Fruit fly (Drosophila melanogaster) whole organism, prepupa: ENCODE results near the gene CG12535.

ENCODE experiments used
- CG7368 ChIP-seq: fragments of 200-800 bp; sonication (Bioruptor generic); optimal IDR thresholded peaks from 3 replicates; lab custom pipeline; 2016; ENCODE audit warnings: missing biosample characterization, missing genetic modification characterization
- Eip93F ChIP-seq: fragments of 200-800 bp; sonication (Bioruptor generic); optimal IDR thresholded peaks from 2 replicates; lab custom pipeline; 2016; ENCODE audit warnings: missing biosample characterization, mild to moderate bottlenecking, missing genetic modification characterization
- Sox102F ChIP-seq: fragments of 200-800 bp; sonication (Bioruptor generic); optimal IDR thresholded peaks from 2 replicates; lab custom pipeline; 2016; ENCODE audit warnings: missing biosample characterization, mild to moderate bottlenecking, missing genetic modification characterization
- dac ChIP-seq: fragments of 200-800 bp; sonication (Bioruptor generic); optimal IDR thresholded peaks from 2 replicates; lab custom pipeline; 2017; ENCODE audit warnings: missing biosample characterization, mild to moderate bottlenecking, missing genetic modification characterization

- TF ChIP-seq Eip93F (GFP tag; lab: Kevin White, UChicago), result peak; percentile 58
- TF ChIP-seq CG7368 (GFP tag; lab: Kevin White, UChicago), result peak; percentile 43
- TF ChIP-seq Sox102F (GFP tag; lab: Kevin White, UChicago), result peak; percentile 86
- no peak for TF ChIP-seq dac (GFP tag; lab: Kevin White, UChicago)
Observed at dm6 chrX:3407760-3408608, 40.8 kb downstream of the CG12535 start.
